Worm (Caenorhabditis elegans) whole organism, L3 larva: ENCODE results near the gene gcy-21.

Experiments
- ama-1 ChIP-seq: fragments of 150-350 bp; optimal IDR thresholded peaks from 2 replicates; lab custom pipeline; 2018
- daf-12 ChIP-seq: fragments of 150-350 bp; optimal IDR thresholded peaks from 2 replicates; lab custom pipeline; 2014; ENCODE audit warnings: missing biosample characterization, missing genetic modification reagents, missing genetic modification characterization
- elt-3 ChIP-seq, 3 experiments: fragments of 150-350 bp in 1 of 3; sonication (generic microtip) in 2 of 3; optimal IDR thresholded peaks; 2 replicates in 2 of 3; 4 replicates in 1 of 3; lab custom pipeline; 2014 to 2017; ENCODE audit warnings: missing biosample characterization in 3 of 3, missing genetic modification characterization in 3 of 3
- eor-1 ChIP-seq, 2 experiments: fragments of 150-350 bp; optimal IDR thresholded peaks; 2 replicates each; lab custom pipeline; 2014 to 2018; ENCODE audit warnings: missing biosample characterization in 2 of 2, missing genetic modification characterization in 2 of 2
- jun-1 ChIP-seq: fragments of 150-350 bp; optimal IDR thresholded peaks from 2 replicates; lab custom pipeline; 2014; ENCODE audit warnings: missing biosample characterization, missing genetic modification reagents, missing genetic modification characterization
- lin-15B ChIP-seq: fragments of 150-350 bp; optimal IDR thresholded peaks from 2 replicates; lab custom pipeline; 2014; ENCODE audit warnings: missing biosample characterization, missing genetic modification characterization
- mdl-1 ChIP-seq: fragments of 150-350 bp; optimal IDR thresholded peaks from 2 replicates; lab custom pipeline; 2014; ENCODE audit warnings: missing biosample characterization, missing genetic modification characterization
- nhr-237 ChIP-seq: fragments of 150-350 bp; optimal IDR thresholded peaks from 2 replicates; lab custom pipeline; 2014; ENCODE audit warnings: missing biosample characterization, missing genetic modification characterization
- nhr-77 ChIP-seq: fragments of 150-350 bp; optimal IDR thresholded peaks from 2 replicates; lab custom pipeline; 2014; ENCODE audit warnings: missing biosample characterization, missing genetic modification characterization

DNA sequence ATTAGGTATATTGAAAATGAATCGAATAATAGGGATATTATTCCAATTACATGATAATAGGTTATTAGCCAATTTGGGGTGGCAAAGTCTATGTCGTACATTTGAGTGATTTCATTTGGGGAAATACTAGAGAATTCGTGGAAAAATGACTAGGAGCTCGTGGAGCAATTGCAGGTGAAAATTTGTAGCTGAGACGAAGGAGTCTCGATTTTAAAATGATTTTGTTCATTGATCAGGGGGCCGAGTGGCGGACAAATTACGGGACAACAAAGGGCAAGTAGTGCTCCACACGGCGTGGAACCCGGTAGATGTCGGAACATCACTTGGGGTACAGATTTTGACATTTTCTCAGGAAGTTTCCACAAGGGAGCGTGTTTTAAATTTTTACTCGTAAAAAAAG is 38.9 kb downstream of the gcy-21 start, which contains the start of gene sri-62:
- TF ChIP-seq mdl-1 (no peak), eor-1 (tag; optimal IDR thresholded peaks at IDR 0.05; lab: Kevin White, UChicago) (no peak), jun-1 (no peak), elt-3 (tag; optimal IDR thresholded peaks at IDR 0.05; lab: Kevin White, UChicago) (no peak), lin-15B (tag; lab: Kevin White, UChicago) (no peak), nhr-237 (tag; lab: Kevin White, UChicago) (no peak), nhr-77 (tag; lab: Kevin White, UChicago) (no peak), ama-1 (no peak), daf-12 (tag; lab: Kevin White, UChicago) (no peak)
